Fruit fly (Drosophila melanogaster) whole organism, prepupa: Measurements from ENCODE around the gene Tbcd.

ENCODE experiments used
- Blimp-1 ChIP-seq: fragments of 200-800 bp; sonication (Bioruptor generic); optimal IDR thresholded peaks from 3 replicates; lab custom pipeline; 2017; ENCODE audit warnings: missing biosample characterization, missing genetic modification characterization, mild to moderate bottlenecking, moderate library complexity, missing genetic modification reagents
- CG10631 ChIP-seq: fragments of 200-800 bp; sonication (Bioruptor generic); optimal IDR thresholded peaks from 2 replicates; lab custom pipeline; 2016; ENCODE audit warnings: missing biosample characterization, missing genetic modification characterization
- CG10669 ChIP-seq: fragments of 200-800 bp; sonication (Bioruptor generic); optimal IDR thresholded peaks from 3 replicates; lab custom pipeline; 2018; ENCODE audit warnings: missing biosample characterization, mild to moderate bottlenecking, missing genetic modification characterization, moderate library complexity
- CG11294 ChIP-seq: fragments of 200-800 bp; sonication (Bioruptor generic); IDR thresholded peaks from 2 replicates; pipeline ENCODE4 v1.3.6; 2022; ENCODE audit warnings: missing biosample characterization, missing genetic modification characterization
- CG11902 ChIP-seq: fragments of 200-800 bp; sonication (Bioruptor generic); optimal IDR thresholded peaks from 3 replicates; lab custom pipeline; 2016; ENCODE audit warnings: missing biosample characterization, missing genetic modification characterization
- CG15336 ChIP-seq: fragments of 200-800 bp; sonication (Bioruptor generic); IDR thresholded peaks from 2 replicates; pipeline ENCODE4 v1.3.6; 2022; ENCODE audit warnings: missing biosample characterization, missing genetic modification characterization
- CG1621 ChIP-seq: fragments of 200-800 bp; sonication (Bioruptor generic); optimal IDR thresholded peaks from 3 replicates; lab custom pipeline; 2018; ENCODE audit warnings: missing biosample characterization, mild to moderate bottlenecking, missing genetic modification characterization
- CG16779 ChIP-seq: fragments of 200-800 bp; sonication (Bioruptor generic); optimal IDR thresholded peaks from 3 replicates; lab custom pipeline; 2017; ENCODE audit warnings: missing biosample characterization, mild to moderate bottlenecking, missing genetic modification characterization
- CG3032 ChIP-seq: fragments of 200-800 bp; optimal IDR thresholded peaks from 2 replicates; lab custom pipeline; 2019; ENCODE audit warnings: missing biosample characterization, mild to moderate bottlenecking, missing genetic modification characterization, moderate library complexity
- CG32006 ChIP-seq: fragments of 200-800 bp; sonication (Bioruptor generic); optimal IDR thresholded peaks from 3 replicates; lab custom pipeline; 2017; ENCODE audit warnings: missing biosample characterization, mild to moderate bottlenecking, missing genetic modification characterization
- CG34406 ChIP-seq: fragments of 200-800 bp; sonication (Bioruptor generic); optimal IDR thresholded peaks from 3 replicates; lab custom pipeline; 2016; ENCODE audit warnings: missing biosample characterization, missing genetic modification characterization
- CG3919 ChIP-seq: fragments of 200-800 bp; sonication (Bioruptor generic); optimal IDR thresholded peaks from 3 replicates; lab custom pipeline; 2016; ENCODE audit warnings: missing biosample characterization, missing genetic modification characterization
- CG4318 ChIP-seq: fragments of 200-800 bp; sonication (Bioruptor generic); optimal IDR thresholded peaks from 3 replicates; lab custom pipeline; 2017; ENCODE audit warnings: missing biosample characterization, mild to moderate bottlenecking, missing genetic modification characterization
- CG6276 ChIP-seq: fragments of 200-800 bp; sonication (Bioruptor generic); optimal IDR thresholded peaks from 2 replicates; lab custom pipeline; 2017; ENCODE audit warnings: missing biosample characterization, mild to moderate bottlenecking, missing genetic modification characterization
- CG6792 ChIP-seq: fragments of 200-800 bp; sonication (Bioruptor generic); optimal IDR thresholded peaks from 3 replicates; lab custom pipeline; 2016; ENCODE audit warnings: missing biosample characterization, missing genetic modification characterization
- CG6854 ChIP-seq: fragments of 200-800 bp; sonication (Bioruptor generic); optimal IDR thresholded peaks from 2 replicates; lab custom pipeline; 2017; ENCODE audit warnings: missing biosample characterization, mild to moderate bottlenecking, missing genetic modification characterization
- CG7368 ChIP-seq: fragments of 200-800 bp; sonication (Bioruptor generic); optimal IDR thresholded peaks from 3 replicates; lab custom pipeline; 2016; ENCODE audit warnings: missing biosample characterization, missing genetic modification characterization
- CG8119 ChIP-seq: fragments of 200-800 bp; sonication (Bioruptor generic); IDR thresholded peaks from 3 replicates; pipeline ENCODE4 v1.3.6; 2022; ENCODE audit warnings: missing biosample characterization, missing genetic modification characterization
- CG8319 ChIP-seq: fragments of 200-800 bp; sonication (Bioruptor generic); optimal IDR thresholded peaks from 3 replicates; lab custom pipeline; 2016; ENCODE audit warnings: missing biosample characterization, missing genetic modification characterization
- CG8632 ChIP-seq: fragments of 200-800 bp; sonication (Bioruptor generic); optimal IDR thresholded peaks from 3 replicates; lab custom pipeline; 2016; ENCODE audit warnings: missing biosample characterization, missing genetic modification characterization
- Eip78C ChIP-seq: fragments of 200-800 bp; sonication (Bioruptor generic); peaks from one replicate; lab custom pipeline; 2016; ENCODE audit warnings: missing biosample characterization, missing genetic modification characterization
- Ets21C ChIP-seq: fragments of 200-800 bp; sonication (Bioruptor generic); optimal IDR thresholded peaks from 3 replicates; lab custom pipeline; 2016; ENCODE audit warnings: missing biosample characterization, missing genetic modification characterization
- Ets96B ChIP-seq: fragments of 200-800 bp; optimal IDR thresholded peaks from 2 replicates; lab custom pipeline; 2019; ENCODE audit warnings: missing biosample characterization, mild to moderate bottlenecking, missing genetic modification characterization, moderate library complexity
- Gug ChIP-seq: fragments of 200-800 bp; sonication (Bioruptor generic); IDR thresholded peaks from 2 replicates; pipeline ENCODE4 v1.3.6; 2022; ENCODE audit warnings: missing biosample characterization, missing genetic modification characterization
- Hr38 ChIP-seq: sonication (Bioruptor generic); optimal IDR thresholded peaks from 2 replicates; lab custom pipeline; 2016; ENCODE audit warnings: missing biosample characterization, missing genetic modification characterization
- Hr39 ChIP-seq: fragments of 200-800 bp; sonication (Bioruptor generic); optimal IDR thresholded peaks from 2 replicates; lab custom pipeline; 2016; ENCODE audit warnings: missing biosample characterization, missing genetic modification characterization
- Hr4 ChIP-seq: fragments of 200-800 bp; sonication (Bioruptor generic); optimal IDR thresholded peaks from 3 replicates; lab custom pipeline; 2016; ENCODE audit warnings: missing biosample characterization, missing genetic modification characterization
- Lpt ChIP-seq: fragments of 200-800 bp; sonication (Bioruptor generic); optimal IDR thresholded peaks from 3 replicates; lab custom pipeline; 2016; ENCODE audit warnings: missing biosample characterization, missing genetic modification characterization
- Met ChIP-seq: fragments of 200-800 bp; sonication (Bioruptor generic); optimal IDR thresholded peaks from 3 replicates; lab custom pipeline; 2016; ENCODE audit warnings: missing biosample characterization, missing genetic modification characterization
- Smox ChIP-seq: fragments of 200-800 bp; sonication (Bioruptor generic); optimal IDR thresholded peaks from 3 replicates; lab custom pipeline; 2016; ENCODE audit warnings: missing biosample characterization, missing genetic modification characterization
- Sox102F ChIP-seq: fragments of 200-800 bp; sonication (Bioruptor generic); optimal IDR thresholded peaks from 2 replicates; lab custom pipeline; 2016; ENCODE audit warnings: missing biosample characterization, mild to moderate bottlenecking, missing genetic modification characterization
- Sox14 ChIP-seq: fragments of 200-800 bp; sonication (Bioruptor generic); optimal IDR thresholded peaks from 3 replicates; lab custom pipeline; 2016; ENCODE audit warnings: missing biosample characterization, missing genetic modification characterization
- Sox15 ChIP-seq: fragments of 200-800 bp; sonication (Bioruptor generic); optimal IDR thresholded peaks from 3 replicates; lab custom pipeline; 2016; ENCODE audit warnings: missing biosample characterization, missing genetic modification characterization
- achi ChIP-seq: fragments of 200-800 bp; sonication (Bioruptor generic); optimal IDR thresholded peaks from 3 replicates; lab custom pipeline; 2016; ENCODE audit warnings: missing biosample characterization, missing genetic modification characterization
- acj6 ChIP-seq: fragments of 200-800 bp; sonication (Bioruptor generic); optimal IDR thresholded peaks from 3 replicates; lab custom pipeline; 2016; ENCODE audit warnings: missing biosample characterization, missing genetic modification characterization
- cyc ChIP-seq: fragments of 200-800 bp; sonication (Bioruptor generic); optimal IDR thresholded peaks from 3 replicates; lab custom pipeline; 2016; ENCODE audit warnings: missing biosample characterization, missing genetic modification characterization
- dac ChIP-seq: fragments of 200-800 bp; sonication (Bioruptor generic); optimal IDR thresholded peaks from 2 replicates; lab custom pipeline; 2017; ENCODE audit warnings: missing biosample characterization, mild to moderate bottlenecking, missing genetic modification characterization
- eg ChIP-seq: fragments of 200-800 bp; sonication (Bioruptor generic); IDR thresholded peaks from 3 replicates; pipeline ENCODE4 v1.3.6; 2022; ENCODE audit warnings: missing biosample characterization, missing genetic modification characterization
- esn ChIP-seq: fragments of 200-800 bp; sonication (Bioruptor generic); optimal IDR thresholded peaks from 2 replicates; lab custom pipeline; 2016; ENCODE audit warnings: missing biosample characterization, mild to moderate bottlenecking, missing genetic modification characterization, moderate library complexity
- fd59A ChIP-seq: fragments of 200-800 bp; sonication (Bioruptor generic); optimal IDR thresholded peaks from 2 replicates; lab custom pipeline; 2017; ENCODE audit warnings: missing biosample characterization, mild to moderate bottlenecking, missing genetic modification characterization, missing genetic modification reagents
- lz ChIP-seq: fragments of 200-800 bp; sonication (Bioruptor generic); optimal IDR thresholded peaks from 3 replicates; lab custom pipeline; 2016; ENCODE audit warnings: missing biosample characterization, missing genetic modification characterization
- net ChIP-seq: fragments of 200-800 bp; sonication (Bioruptor generic); optimal IDR thresholded peaks from 3 replicates; lab custom pipeline; 2016; ENCODE audit warnings: missing biosample characterization, missing genetic modification characterization
- pdm3 ChIP-seq: fragments of 200-800 bp; sonication (Bioruptor generic); optimal IDR thresholded peaks from 3 replicates; lab custom pipeline; 2016; ENCODE audit warnings: missing biosample characterization, missing genetic modification characterization
- ss ChIP-seq, 2 experiments: fragments of 200-800 bp; sonication (Bioruptor generic); optimal IDR thresholded peaks; 2 replicates in 1 of 2; 3 replicates in 1 of 2; lab custom pipeline; 2017 to 2018; ENCODE audit warnings: mild to moderate bottlenecking in 2 of 2, missing biosample characterization in 2 of 2, missing genetic modification characterization in 2 of 2, moderate library complexity in 1 of 2

Gene Tbcd

dm6 chr2L:2198613-2199432 lies 51.5 kb downstream of the Tbcd start (continued):
- TF ChIP-seq acj6 (GFP tag; lab: Kevin White, UChicago) (peak; percentile 99), achi (GFP tag; lab: Kevin White, UChicago) (peak; percentile 97), esn (GFP tag; lab: Kevin White, UChicago) (peak; percentile 99), CG34406 (GFP tag; lab: Kevin White, UChicago) (peak; percentile 98), lz (GFP tag; lab: Kevin White, UChicago) (peak; percentile 99), CG32006 (peak; percentile 98), CG11294 (GFP tag; lab: Robert Waterston, UW) (no peak), CG15336 (GFP tag; lab: Robert Waterston, UW) (no peak), CG11902 (GFP tag; lab: Kevin White, UChicago) (peak; percentile 98), Hr38 (peak; percentile 51), Gug (GFP tag; lab: Robert Waterston, UW) (no peak), Ets21C (GFP tag; lab: Kevin White, UChicago) (peak; percentile 98), net (peak; percentile 97), CG6792 (peak; percentile 98), ss (GFP tag; optimal IDR thresholded peaks at IDR 0.05; lab: Kevin White, UChicago) (peak; percentile 92 to 93), CG8632 (peak; percentile 97), Sox15 (GFP tag; lab: Kevin White, UChicago) (peak; percentile 98), Lpt (GFP tag; lab: Kevin White, UChicago) (peak; percentile 97), CG3919 (GFP tag; lab: Kevin White, UChicago) (peak; percentile 99), CG16779 (peak; percentile 94), CG8319 (GFP tag; lab: Kevin White, UChicago) (peak; percentile 98), CG6276 (GFP tag; lab: Kevin White, UChicago) (peak; percentile 96), pdm3 (peak; percentile 99), CG8119 (no peak), Met (peak; percentile 99), Ets96B (tag; lab: Kevin White, UChicago) (peak; percentile 97), CG7368 (GFP tag; lab: Kevin White, UChicago) (peak; percentile 94), CG10669 (peak; percentile 94), CG1621 (peak; percentile 94)

dm6 chr2L:2199433-2199796 lies 52.1 kb downstream of the Tbcd start:
- no peak for TF ChIP-seq Sox14 (GFP tag; lab: Kevin White, UChicago)
- no peak for TF ChIP-seq CG15336 (GFP tag; lab: Robert Waterston, UW)
- no peak for TF ChIP-seq cyc
- TF ChIP-seq CG6854 = no peak
- TF ChIP-seq CG16779 = no peak
- no peak for TF ChIP-seq Sox102F (GFP tag; lab: Kevin White, UChicago)
- TF ChIP-seq, all 60 proteins: peak for 0

- TF ChIP-seq cyc = no peak
- no peak for TF ChIP-seq CG3032 (tag; lab: Kevin White, UChicago)
- TF ChIP-seq CG8119 = no peak
- TF ChIP-seq Sox14 (GFP tag; lab: Kevin White, UChicago) = no peak
- no peak for TF ChIP-seq acj6 (GFP tag; lab: Kevin White, UChicago)
- no peak for TF ChIP-seq CG10631 (GFP tag; lab: Kevin White, UChicago)
- TF ChIP-seq lz (GFP tag; lab: Kevin White, UChicago) = no peak
- no peak for TF ChIP-seq eg (GFP tag; lab: Robert Waterston, UW)
- no peak for TF ChIP-seq fd59A (GFP tag; lab: Kevin White, UChicago)
- no peak for TF ChIP-seq dac
- TF ChIP-seq Eip78C (GFP tag; lab: Kevin White, UChicago) = peak; percentile 75
- TF ChIP-seq Smox (GFP tag; lab: Kevin White, UChicago) = no peak
- no peak for TF ChIP-seq pdm3
- TF ChIP-seq Hr39 (GFP tag; lab: Kevin White, UChicago) = no peak
- TF ChIP-seq Blimp-1 (GFP tag; lab: Kevin White, UChicago) = no peak
- TF ChIP-seq CG4318 (GFP tag; lab: Kevin White, UChicago) = no peak
- TF ChIP-seq Lpt (GFP tag; lab: Kevin White, UChicago) = peak; percentile 86
- no peak for TF ChIP-seq CG11902 (GFP tag; lab: Kevin White, UChicago)
- TF ChIP-seq CG6276 (GFP tag; lab: Kevin White, UChicago) = no peak
- peak; percentile 9 for TF ChIP-seq Sox102F (GFP tag; lab: Kevin White, UChicago)
- no peak for TF ChIP-seq Hr4 (GFP tag; lab: Kevin White, UChicago)
- no peak for TF ChIP-seq Gug (GFP tag; lab: Robert Waterston, UW)
- no peak for TF ChIP-seq CG11294 (GFP tag; lab: Robert Waterston, UW)
- no peak for TF ChIP-seq esn (GFP tag; lab: Kevin White, UChicago)
- TF ChIP-seq CG10669 = no peak
Measured at dm6 chr2L:2200136-2201036, 53.1 kb downstream of the Tbcd start.
